Fruit fly (Drosophila melanogaster) whole organism, embryonic: ENCODE data around the gene CG46439.

Experiments
- CG10209 ChIP-seq: fragments of 200-800 bp; sonication (Bioruptor generic); optimal IDR thresholded peaks from 3 replicates; lab custom pipeline; 2017; ENCODE audit warnings: missing biosample characterization, mild to moderate bottlenecking, missing genetic modification characterization, missing genetic modification reagents
- CG11560 ChIP-seq: fragments of 200-800 bp; sonication (Bioruptor generic); IDR thresholded peaks from 3 replicates; pipeline ENCODE4 v1.3.6; 2022; ENCODE audit warnings: missing biosample characterization, missing genetic modification characterization
- CG13624 ChIP-seq: fragments of 200-800 bp; sonication (Bioruptor generic); optimal IDR thresholded peaks from 2 replicates; lab custom pipeline; 2016; ENCODE audit warnings: missing biosample characterization, missing genetic modification characterization
- CG14050 ChIP-seq: fragments of 200-800 bp; sonication (Bioruptor generic); IDR thresholded peaks from 3 replicates; pipeline ENCODE4 v1.3.6; 2022; ENCODE audit warnings: missing biosample characterization, missing genetic modification characterization
- CG14710 ChIP-seq: fragments of 200-800 bp; sonication (Bioruptor generic); optimal IDR thresholded peaks from 3 replicates; lab custom pipeline; 2019; ENCODE audit warnings: missing biosample characterization, mild to moderate bottlenecking, missing genetic modification characterization, moderate library complexity
- CG15269 ChIP-seq: fragments of 200-800 bp; sonication (Bioruptor generic); optimal IDR thresholded peaks from 2 replicates; lab custom pipeline; 2018; ENCODE audit warnings: missing biosample characterization, mild to moderate bottlenecking, missing genetic modification characterization, moderate library complexity
- CG18599 ChIP-seq: fragments of 200-800 bp; sonication (Bioruptor generic); optimal IDR thresholded peaks from 3 replicates; lab custom pipeline; 2017; ENCODE audit warnings: missing biosample characterization, missing genetic modification characterization, mild to moderate bottlenecking, moderate library complexity, missing genetic modification reagents
- CG2116 ChIP-seq: fragments of 200-800 bp; sonication (Bioruptor generic); optimal IDR thresholded peaks from 3 replicates; lab custom pipeline; 2018; ENCODE audit warnings: missing biosample characterization, mild to moderate bottlenecking, missing genetic modification characterization
- CG2129 ChIP-seq: fragments of 200-800 bp; sonication (Bioruptor generic); IDR thresholded peaks from 2 replicates; pipeline ENCODE4 v1.3.6; 2022; ENCODE audit warnings: missing biosample characterization, missing genetic modification characterization; ENCODE audit not compliant: partially characterized antibody
- CG2202 ChIP-seq: fragments of 200-800 bp; sonication (Bioruptor generic); optimal IDR thresholded peaks from 2 replicates; lab custom pipeline; 2018; ENCODE audit warnings: missing biosample characterization, mild to moderate bottlenecking, missing genetic modification characterization
- CG2889 ChIP-seq: fragments of 200-800 bp; sonication (Bioruptor generic); IDR thresholded peaks from 3 replicates; pipeline ENCODE4 v1.3.6; 2022; ENCODE audit warnings: missing biosample characterization, missing genetic modification characterization
- CG33213 ChIP-seq: fragments of 200-800 bp; sonication (Bioruptor generic); optimal IDR thresholded peaks from 3 replicates; lab custom pipeline; 2016; ENCODE audit warnings: missing biosample characterization, missing genetic modification characterization
- CG3847 ChIP-seq: fragments of 200-800 bp; sonication (Bioruptor generic); IDR thresholded peaks from 2 replicates; pipeline ENCODE4 v1.3.6; 2022; ENCODE audit warnings: missing biosample characterization, missing genetic modification characterization
- CG4617 ChIP-seq: fragments of 200-800 bp; sonication (Bioruptor generic); optimal IDR thresholded peaks from 3 replicates; lab custom pipeline; 2016; ENCODE audit warnings: missing biosample characterization, missing genetic modification characterization, borderline replicate concordance
- CG4820 ChIP-seq: fragments of 200-800 bp; sonication (Bioruptor generic); optimal IDR thresholded peaks from 3 replicates; lab custom pipeline; 2016; ENCODE audit warnings: missing biosample characterization, missing genetic modification characterization
- CG8290 ChIP-seq, 3 experiments: fragments of 200-800 bp; sonication (Bioruptor generic); optimal IDR thresholded peaks; 2 replicates each; lab custom pipeline; 2016 to 2019; ENCODE audit warnings: missing biosample characterization in 3 of 3, missing genetic modification characterization in 3 of 3, mild to moderate bottlenecking in 2 of 3, moderate library complexity in 1 of 3
- CG8924 ChIP-seq: fragments of 200-800 bp; optimal IDR thresholded peaks from 3 replicates; lab custom pipeline; 2019; ENCODE audit warnings: missing biosample characterization, mild to moderate bottlenecking, missing genetic modification characterization, moderate library complexity
- Chrac-16 ChIP-seq: fragments of 200-800 bp; sonication (Bioruptor generic); optimal IDR thresholded peaks from 3 replicates; lab custom pipeline; 2016; ENCODE audit warnings: missing biosample characterization, missing genetic modification characterization
- CrebB ChIP-seq: fragments of 200-800 bp; sonication (Bioruptor generic); optimal IDR thresholded peaks from 3 replicates; lab custom pipeline; 2018; ENCODE audit warnings: missing biosample characterization, mild to moderate bottlenecking, missing genetic modification characterization
- Dbx ChIP-seq: fragments of 200-800 bp; sonication (Bioruptor generic); IDR thresholded peaks from 3 replicates; pipeline ENCODE4 v1.3.6; 2022; ENCODE audit warnings: missing biosample characterization, missing genetic modification characterization
- Deaf1 ChIP-seq: fragments of 200-800 bp; optimal IDR thresholded peaks from 3 replicates; lab custom pipeline; 2019; ENCODE audit warnings: missing biosample characterization, mild to moderate bottlenecking, missing genetic modification characterization, moderate library complexity
- Doc3 ChIP-seq: fragments of 200-800 bp; sonication (Bioruptor generic); IDR thresholded peaks from 3 replicates; pipeline ENCODE4 v1.3.6; 2022; ENCODE audit warnings: missing biosample characterization, missing genetic modification characterization; ENCODE audit not compliant: partially characterized antibody
- Dp ChIP-seq: fragments of 200-800 bp; sonication (Bioruptor generic); optimal IDR thresholded peaks from 2 replicates; lab custom pipeline; 2018; ENCODE audit warnings: missing biosample characterization, mild to moderate bottlenecking, missing genetic modification characterization, moderate library complexity
- E2f2 ChIP-seq: fragments of 200-800 bp; sonication (Bioruptor generic); IDR thresholded peaks from 2 replicates; pipeline ENCODE4 v1.3.6; 2022; ENCODE audit warnings: missing biosample characterization, missing genetic modification characterization
- Fer1 ChIP-seq: fragments of 200-800 bp; sonication (Bioruptor generic); optimal IDR thresholded peaks from 2 replicates; lab custom pipeline; 2017; ENCODE audit warnings: missing biosample characterization, mild to moderate bottlenecking, missing genetic modification characterization
- HLH54F ChIP-seq: fragments of 200-800 bp; sonication (Bioruptor generic); optimal IDR thresholded peaks from 3 replicates; lab custom pipeline; 2016; ENCODE audit warnings: missing biosample characterization, missing genetic modification characterization
- Hmr ChIP-seq: fragments of 200-800 bp; sonication (Bioruptor generic); optimal IDR thresholded peaks from 3 replicates; lab custom pipeline; 2017; ENCODE audit warnings: mild to moderate bottlenecking, missing biosample characterization, missing genetic modification reagents, missing genetic modification characterization
- Hsf ChIP-seq: fragments of 200-800 bp; sonication (Bioruptor generic); optimal IDR thresholded peaks from 3 replicates; lab custom pipeline; 2016; ENCODE audit warnings: missing biosample characterization, missing genetic modification characterization
- Kr ChIP-seq: fragments of 200-800 bp; sonication (Bioruptor generic); optimal IDR thresholded peaks from 2 replicates; lab custom pipeline; 2017; ENCODE audit warnings: missing biosample characterization, mild to moderate bottlenecking, missing genetic modification characterization
- MBD-R2 ChIP-seq: fragments of 200-800 bp; sonication (Bioruptor generic); IDR thresholded peaks from 2 replicates; pipeline ENCODE4 v1.3.6; 2022; ENCODE audit warnings: missing biosample characterization, missing genetic modification characterization
- Med ChIP-seq: fragments of 200-800 bp; sonication (Bioruptor generic); peaks from one replicate; lab custom pipeline; 2016; ENCODE audit warnings: missing biosample characterization, missing genetic modification characterization, mild to moderate bottlenecking, inconsistent platforms, moderate library complexity
- Opbp ChIP-seq: fragments of 200-800 bp; sonication (Bioruptor generic); IDR thresholded peaks from 3 replicates; pipeline ENCODE4 v1.3.6; 2022; ENCODE audit warnings: missing biosample characterization, missing genetic modification characterization; ENCODE audit not compliant: partially characterized antibody
- Rfx ChIP-seq: fragments of 200-800 bp; sonication (Bioruptor generic); IDR thresholded peaks from 2 replicates; pipeline ENCODE4 v1.3.6; 2022; ENCODE audit warnings: missing biosample characterization, missing genetic modification characterization
- Tbp ChIP-seq: fragments of >200 bp; optimal IDR thresholded peaks from 2 replicates; lab custom pipeline; 2018; ENCODE audit warnings: missing biosample characterization, missing genetic modification characterization
- bcd ChIP-seq: fragments of 200-800 bp; sonication (Bioruptor generic); optimal IDR thresholded peaks from 2 replicates; lab custom pipeline; 2017; ENCODE audit warnings: missing biosample characterization, mild to moderate bottlenecking, missing genetic modification characterization
- ewg ChIP-seq: fragments of 200-800 bp; sonication (Bioruptor generic); optimal IDR thresholded peaks from 3 replicates; lab custom pipeline; 2017; ENCODE audit warnings: mild to moderate bottlenecking, missing biosample characterization, missing genetic modification reagents, missing genetic modification characterization
- ftz-f1 ChIP-seq: fragments of 200-800 bp; sonication (Bioruptor generic); optimal IDR thresholded peaks from 2 replicates; lab custom pipeline; 2016; ENCODE audit warnings: missing biosample characterization, missing genetic modification characterization
- grau ChIP-seq: fragments of 200-800 bp; optimal IDR thresholded peaks from 3 replicates; lab custom pipeline; 2019; ENCODE audit warnings: missing biosample characterization, mild to moderate bottlenecking, missing genetic modification characterization, moderate library complexity
- her ChIP-seq: fragments of 200-800 bp; sonication (Bioruptor generic); optimal IDR thresholded peaks from 2 replicates; lab custom pipeline; 2016; ENCODE audit warnings: missing biosample characterization, missing genetic modification characterization
- hkb ChIP-seq, 2 experiments: fragments of 200-800 bp in 1 of 2; fragments of >200 bp in 1 of 2; sonication (Bioruptor generic) in 1 of 2; IDR thresholded peaks in 1 of 2; optimal IDR thresholded peaks in 1 of 2; 2 replicates each; pipeline versions ENCODE4 v1.3.6 to Lab custom; 2017 to 2022; ENCODE audit warnings: missing biosample characterization in 1 of 2, missing genetic modification characterization in 1 of 2
- insv ChIP-seq, 2 experiments: fragments of 200-800 bp; sonication (Bioruptor generic); optimal IDR thresholded peaks; 3 replicates each; lab custom pipeline; 2016 to 2018; ENCODE audit warnings: missing biosample characterization in 2 of 2, missing genetic modification characterization in 2 of 2
- jing ChIP-seq: fragments of 200-800 bp; sonication (Bioruptor generic); optimal IDR thresholded peaks from 2 replicates; lab custom pipeline; 2018; ENCODE audit warnings: missing biosample characterization, mild to moderate bottlenecking, missing genetic modification characterization
- ken ChIP-seq: fragments of 200-800 bp; sonication (Bioruptor generic); IDR thresholded peaks from 3 replicates; pipeline ENCODE4 v1.3.6; 2022; ENCODE audit warnings: missing biosample characterization, missing genetic modification characterization
- knrl ChIP-seq: fragments of 200-800 bp; sonication (Bioruptor generic); IDR thresholded peaks from 3 replicates; pipeline ENCODE4 v1.3.6; 2022; ENCODE audit warnings: missing biosample characterization, missing genetic modification characterization; ENCODE audit not compliant: partially characterized antibody
- mam ChIP-seq: fragments of 200-800 bp; sonication (Bioruptor generic); optimal IDR thresholded peaks from 3 replicates; lab custom pipeline; 2016; ENCODE audit warnings: missing biosample characterization, missing genetic modification characterization
- p53 ChIP-seq: fragments of 200-800 bp; sonication (Bioruptor generic); optimal IDR thresholded peaks from 2 replicates; lab custom pipeline; 2016; ENCODE audit warnings: missing biosample characterization, missing genetic modification characterization
- sd ChIP-seq: fragments of 200-800 bp; sonication (Bioruptor generic); optimal IDR thresholded peaks from 3 replicates; lab custom pipeline; 2018; ENCODE audit warnings: missing biosample characterization, mild to moderate bottlenecking, missing genetic modification characterization, moderate library complexity
- sima ChIP-seq: fragments of 200-800 bp; sonication (Bioruptor generic); optimal IDR thresholded peaks from 2 replicates; lab custom pipeline; 2016; ENCODE audit warnings: missing biosample characterization, missing genetic modification characterization
- slp2 ChIP-seq: fragments of 200-800 bp; sonication (Bioruptor generic); optimal IDR thresholded peaks from 2 replicates; lab custom pipeline; 2016; ENCODE audit warnings: missing biosample characterization, missing genetic modification characterization
- sob ChIP-seq: fragments of 200-800 bp; sonication (Bioruptor generic); IDR thresholded peaks from 2 replicates; pipeline ENCODE4 v1.3.6; 2022; ENCODE audit warnings: missing biosample characterization, missing genetic modification characterization

CG46439 gene

dm6 chr3L:11123088-11123487 is 27.0 kb upstream of the CG46439 start, which contains the start of the genes Ufd1 and NaPi-III (continued):
- peak; percentile 67 for TF ChIP-seq Doc3
- peak; percentile 26 for TF ChIP-seq CG8290 (GFP tag; optimal IDR thresholded peaks at IDR 0.05; lab: Kevin White, UChicago)
- TF ChIP-seq CG8290 (tag; optimal IDR thresholded peaks at IDR 0.05; lab: Kevin White, UChicago): peak in 1 of 2 experiments; percentile 90
- no peak for TF ChIP-seq CG10209 (GFP tag; lab: Kevin White, UChicago)
- peak; percentile 81 for TF ChIP-seq CG3847 (GFP tag; lab: Robert Waterston, UW)
- peak; percentile 4 for TF ChIP-seq CG2202 (tag; lab: Kevin White, UChicago)
- TF ChIP-seq CG18599 (GFP tag; lab: Kevin White, UChicago): no peak
- TF ChIP-seq Deaf1: no peak
- TF ChIP-seq insv (GFP tag; optimal IDR thresholded peaks at IDR 0.05; lab: Kevin White, UChicago): peak in 1 of 2 experiments; percentile 72
- peak; percentile 47 for TF ChIP-seq CG8924
- no peak for TF ChIP-seq sima
- TF ChIP-seq CG2129 (GFP tag; lab: Robert Waterston, UW): peak; percentile 53
- peak; percentile 51 for TF ChIP-seq Chrac-16 (GFP tag; lab: Kevin White, UChicago)
- peak; percentile 17 for TF ChIP-seq bcd (GFP tag; lab: Kevin White, UChicago)
- peak; percentile 91 for TF ChIP-seq E2f2 (GFP tag; lab: Robert Waterston, UW)
- no peak for TF ChIP-seq slp2 (GFP tag; lab: Kevin White, UChicago)
- peak; percentile 97 for TF ChIP-seq MBD-R2
- TF ChIP-seq CG15269 (tag; lab: Kevin White, UChicago): no peak
- TF ChIP-seq sob (GFP tag; lab: Robert Waterston, UW): peak; percentile 68
- TF ChIP-seq Dbx (GFP tag; lab: Robert Waterston, UW): peak; percentile 69; the same call in 2 of the 3 replicates
- peak; percentile 46 for TF ChIP-seq grau (tag; lab: Kevin White, UChicago)
- peak; percentile 67 for TF ChIP-seq CG14710 (tag; lab: Kevin White, UChicago)
- TF ChIP-seq CG4617 (GFP tag; lab: Kevin White, UChicago): peak; percentile 92
- TF ChIP-seq Hsf: peak; percentile 34
- TF ChIP-seq hkb (optimal IDR thresholded peaks at IDR 0.05; lab: Kevin White, UChicago): peak; percentile 35
- no peak for TF ChIP-seq hkb (GFP tag; IDR thresholded peaks at IDR 0.05; lab: Robert Waterston, UW)
- TF ChIP-seq Opbp (GFP tag; lab: Robert Waterston, UW): peak; percentile 93
- no peak for TF ChIP-seq CG14050 (GFP tag; lab: Robert Waterston, UW)
- no peak for TF ChIP-seq jing (GFP tag; lab: Kevin White, UChicago)
- peak; percentile 43 for TF ChIP-seq HLH54F (GFP tag; lab: Kevin White, UChicago)
- peak; percentile 14 for TF ChIP-seq CrebB
- TF ChIP-seq CG33213: peak; percentile 84
- no peak for TF ChIP-seq Kr (GFP tag; lab: Kevin White, UChicago)
- TF ChIP-seq her: peak; percentile 54
- peak; percentile 78 for TF ChIP-seq CG11560 (tag; lab: Robert Waterston, UW)
- peak; percentile 68 for TF ChIP-seq CG13624 (GFP tag; lab: Kevin White, UChicago)
- TF ChIP-seq Med (GFP tag; lab: Kevin White, UChicago): peak; percentile 92
- peak; percentile 77 for TF ChIP-seq Rfx (GFP tag; lab: Robert Waterston, UW)
- TF ChIP-seq p53 (GFP tag; lab: Kevin White, UChicago): peak; percentile 78
- TF ChIP-seq Dp (GFP tag; lab: Kevin White, UChicago): peak; percentile 85
- TF ChIP-seq Hmr (GFP tag; lab: Kevin White, UChicago): peak; percentile 90
- TF ChIP-seq knrl (GFP tag; lab: Robert Waterston, UW): peak; percentile 83
- TF ChIP-seq CG4820 (GFP tag; lab: Kevin White, UChicago): no peak
- peak; percentile 77 for TF ChIP-seq sd (tag; lab: Kevin White, UChicago)
- peak; percentile 66 for TF ChIP-seq ftz-f1 (GFP tag; lab: Kevin White, UChicago)
- TF ChIP-seq Tbp (GFP tag; lab: Kevin White, UChicago): no peak
- peak; percentile 56 for TF ChIP-seq mam
- TF ChIP-seq ewg (GFP tag; lab: Kevin White, UChicago): peak; percentile 79
- peak; percentile 91 for TF ChIP-seq CG2116 (GFP tag; lab: Kevin White, UChicago)
- TF ChIP-seq ken (GFP tag; lab: Robert Waterston, UW): 0 out of 3 replicates have a peak, but pooled peaks have one; percentile 4
- no peak for TF ChIP-seq CG2889 (GFP tag; lab: Robert Waterston, UW)
- TF ChIP-seq Fer1 (GFP tag; lab: Kevin White, UChicago): peak; percentile 15
